Fruit fly (Drosophila melanogaster) whole organism, embryonic: Measurements from ENCODE around the gene Shc.

Source experiments
- Antp ChIP-seq: fragments of 200-800 bp; sonication (Bioruptor generic); optimal IDR thresholded peaks from 3 replicates; lab custom pipeline; 2016; ENCODE audit warnings: missing biosample characterization, missing genetic modification characterization
- CG10565 ChIP-seq: fragments of 200-800 bp; sonication (Bioruptor generic); optimal IDR thresholded peaks from 3 replicates; lab custom pipeline; 2016; ENCODE audit warnings: missing biosample characterization, mild to moderate bottlenecking, missing genetic modification characterization
- CG11456 ChIP-seq: fragments of 200-800 bp; sonication (Bioruptor generic); IDR thresholded peaks from 3 replicates; pipeline ENCODE4 v1.3.6; 2022; ENCODE audit warnings: missing biosample characterization, missing genetic modification characterization
- CG12155 ChIP-seq: fragments of 200-800 bp; sonication (Bioruptor generic); optimal IDR thresholded peaks from 3 replicates; lab custom pipeline; 2016; ENCODE audit warnings: missing biosample characterization, missing genetic modification characterization
- CG12219 ChIP-seq: fragments of 200-800 bp; sonication (Bioruptor generic); optimal IDR thresholded peaks from 3 replicates; lab custom pipeline; 2018; ENCODE audit warnings: missing biosample characterization, mild to moderate bottlenecking, missing genetic modification characterization
- CG12769 ChIP-seq: fragments of 200-800 bp; sonication (Bioruptor generic); optimal IDR thresholded peaks from 2 replicates; lab custom pipeline; 2019; ENCODE audit warnings: missing biosample characterization, mild to moderate bottlenecking, missing genetic modification characterization, moderate library complexity
- CG13775 ChIP-seq: fragments of 200-800 bp; sonication (Bioruptor generic); optimal IDR thresholded peaks from 3 replicates; lab custom pipeline; 2017; ENCODE audit warnings: missing biosample characterization, mild to moderate bottlenecking, missing genetic modification characterization
- CG14860 ChIP-seq: fragments of 200-800 bp; sonication (Bioruptor generic); IDR thresholded peaks from 3 replicates; pipeline ENCODE4 v1.3.6; 2022; ENCODE audit warnings: missing biosample characterization, missing genetic modification characterization; ENCODE audit not compliant: partially characterized antibody
- CG15269 ChIP-seq: fragments of 200-800 bp; sonication (Bioruptor generic); optimal IDR thresholded peaks from 2 replicates; lab custom pipeline; 2018; ENCODE audit warnings: missing biosample characterization, mild to moderate bottlenecking, missing genetic modification characterization, moderate library complexity
- CG15514 ChIP-seq: fragments of 200-800 bp; sonication (Bioruptor generic); optimal IDR thresholded peaks from 3 replicates; lab custom pipeline; 2017; ENCODE audit warnings: missing biosample characterization, missing genetic modification characterization, mild to moderate bottlenecking, moderate library complexity, missing genetic modification reagents
- CG1647 ChIP-seq: fragments of 200-800 bp; sonication (Bioruptor generic); optimal IDR thresholded peaks from 3 replicates; lab custom pipeline; 2016; ENCODE audit warnings: missing biosample characterization, missing genetic modification characterization
- CG17328 ChIP-seq: fragments of 200-800 bp; sonication (Bioruptor generic); IDR thresholded peaks from 2 replicates; pipeline ENCODE4 v1.3.6; 2022; ENCODE audit warnings: missing biosample characterization, missing genetic modification characterization
- CG17802 ChIP-seq: fragments of 200-800 bp; sonication (Bioruptor generic); optimal IDR thresholded peaks from 2 replicates; lab custom pipeline; 2018; ENCODE audit warnings: missing biosample characterization, mild to moderate bottlenecking, missing genetic modification characterization, moderate library complexity
- CG2712 ChIP-seq: fragments of 200-800 bp; optimal IDR thresholded peaks from 3 replicates; lab custom pipeline; 2019; ENCODE audit warnings: missing biosample characterization, mild to moderate bottlenecking, missing genetic modification characterization, moderate library complexity
- CG2889 ChIP-seq: fragments of 200-800 bp; sonication (Bioruptor generic); IDR thresholded peaks from 3 replicates; pipeline ENCODE4 v1.3.6; 2022; ENCODE audit warnings: missing biosample characterization, missing genetic modification characterization
- CG33213 ChIP-seq: fragments of 200-800 bp; sonication (Bioruptor generic); optimal IDR thresholded peaks from 3 replicates; lab custom pipeline; 2016; ENCODE audit warnings: missing biosample characterization, missing genetic modification characterization
- CG3847 ChIP-seq: fragments of 200-800 bp; sonication (Bioruptor generic); IDR thresholded peaks from 2 replicates; pipeline ENCODE4 v1.3.6; 2022; ENCODE audit warnings: missing biosample characterization, missing genetic modification characterization
- CG3995 ChIP-seq: fragments of 200-800 bp; sonication (Bioruptor generic); optimal IDR thresholded peaks from 3 replicates; lab custom pipeline; 2016; ENCODE audit warnings: missing biosample characterization, missing genetic modification characterization
- CG43689 ChIP-seq: fragments of 200-800 bp; sonication (Bioruptor generic); IDR thresholded peaks from 2 replicates; pipeline ENCODE4 v1.3.6; 2022; ENCODE audit warnings: missing biosample characterization, missing genetic modification characterization
- CG6689 ChIP-seq: fragments of 200-800 bp; sonication (Bioruptor generic); IDR thresholded peaks from 2 replicates; pipeline ENCODE4 v1.3.6; 2022; ENCODE audit warnings: missing biosample characterization, missing genetic modification characterization
- CG7372 ChIP-seq: fragments of 200-800 bp; sonication (Bioruptor generic); IDR thresholded peaks from 2 replicates; pipeline ENCODE4 v1.3.6; 2022; ENCODE audit warnings: missing biosample characterization, missing genetic modification characterization
- CG7839 ChIP-seq: fragments of 200-800 bp; sonication (Bioruptor generic); optimal IDR thresholded peaks from 3 replicates; lab custom pipeline; 2018; ENCODE audit warnings: missing biosample characterization, mild to moderate bottlenecking, missing genetic modification characterization, moderate library complexity
- CG9797 ChIP-seq: fragments of 200-800 bp; sonication (Bioruptor generic); optimal IDR thresholded peaks from 3 replicates; lab custom pipeline; 2018; ENCODE audit warnings: missing biosample characterization, mild to moderate bottlenecking, missing genetic modification characterization
- Dek ChIP-seq: fragments of 200-800 bp; sonication (Bioruptor generic); optimal IDR thresholded peaks from 3 replicates; lab custom pipeline; 2019; ENCODE audit warnings: missing biosample characterization, mild to moderate bottlenecking, missing genetic modification characterization, moderate library complexity
- Dip2 ChIP-seq: fragments of 200-800 bp; sonication (Bioruptor generic); IDR thresholded peaks from 2 replicates; pipeline ENCODE4 v1.3.6; 2022; ENCODE audit warnings: missing biosample characterization, missing genetic modification characterization
- E2f2 ChIP-seq: fragments of 200-800 bp; sonication (Bioruptor generic); IDR thresholded peaks from 2 replicates; pipeline ENCODE4 v1.3.6; 2022; ENCODE audit warnings: missing biosample characterization, missing genetic modification characterization
- Fer2 ChIP-seq: fragments of 200-800 bp; sonication (Bioruptor generic); optimal IDR thresholded peaks from 2 replicates; lab custom pipeline; 2018; ENCODE audit warnings: missing biosample characterization, mild to moderate bottlenecking, missing genetic modification characterization, moderate library complexity
- H15 ChIP-seq: fragments of 200-800 bp; sonication (Bioruptor generic); IDR thresholded peaks from 3 replicates; pipeline ENCODE4 v1.3.6; 2022; ENCODE audit warnings: missing biosample characterization, missing genetic modification characterization
- HLH4C ChIP-seq: fragments of 200-800 bp; sonication (Bioruptor generic); IDR thresholded peaks from 3 replicates; pipeline ENCODE4 v1.3.6; 2022; ENCODE audit warnings: missing biosample characterization, missing genetic modification characterization; ENCODE audit not compliant: partially characterized antibody
- Hey ChIP-seq: fragments of 200-800 bp; sonication (Bioruptor generic); optimal IDR thresholded peaks from 3 replicates; lab custom pipeline; 2018; ENCODE audit warnings: missing biosample characterization, mild to moderate bottlenecking, missing genetic modification characterization
- Hr39 ChIP-seq: fragments of >200 bp; optimal IDR thresholded peaks from 2 replicates; lab custom pipeline; 2017
- Lpt ChIP-seq: fragments of >200 bp; optimal IDR thresholded peaks from 2 replicates; lab custom pipeline; 2018; ENCODE audit warnings: missing biosample characterization, missing genetic modification characterization
- MESR4 ChIP-seq: fragments of 200-800 bp; sonication (Bioruptor generic); optimal IDR thresholded peaks from 2 replicates; lab custom pipeline; 2018; ENCODE audit warnings: missing biosample characterization, mild to moderate bottlenecking, missing genetic modification characterization, moderate library complexity
- Mad ChIP-seq: fragments of 200-800 bp; sonication (Bioruptor generic); optimal IDR thresholded peaks from 2 replicates; lab custom pipeline; 2016; ENCODE audit warnings: missing biosample characterization, missing genetic modification characterization
- Med ChIP-seq: fragments of 200-800 bp; sonication (Bioruptor generic); peaks from one replicate; lab custom pipeline; 2016; ENCODE audit warnings: missing biosample characterization, missing genetic modification characterization, mild to moderate bottlenecking, inconsistent platforms, moderate library complexity
- Mes4 ChIP-seq: fragments of 200-800 bp; sonication (Bioruptor generic); optimal IDR thresholded peaks from 2 replicates; lab custom pipeline; 2016; ENCODE audit warnings: missing biosample characterization, missing genetic modification characterization
- NC2α ChIP-seq: fragments of 200-800 bp; sonication (Bioruptor generic); optimal IDR thresholded peaks from 2 replicates; lab custom pipeline; 2016; ENCODE audit warnings: missing biosample characterization, missing genetic modification characterization
- Opbp ChIP-seq: fragments of 200-800 bp; sonication (Bioruptor generic); IDR thresholded peaks from 3 replicates; pipeline ENCODE4 v1.3.6; 2022; ENCODE audit warnings: missing biosample characterization, missing genetic modification characterization; ENCODE audit not compliant: partially characterized antibody
- PHDP ChIP-seq: fragments of 200-800 bp; sonication (Bioruptor generic); optimal IDR thresholded peaks from 3 replicates; lab custom pipeline; 2018; ENCODE audit warnings: missing biosample characterization, mild to moderate bottlenecking, missing genetic modification characterization, moderate library complexity
- al ChIP-seq: fragments of 200-800 bp; sonication (Bioruptor generic); IDR thresholded peaks from 2 replicates; pipeline ENCODE4 v1.3.6; 2022; ENCODE audit warnings: missing biosample characterization, missing genetic modification characterization
- ash1 ChIP-seq: fragments of 200-800 bp; sonication (Bioruptor generic); optimal IDR thresholded peaks from 2 replicates; lab custom pipeline; 2018; ENCODE audit warnings: missing biosample characterization, mild to moderate bottlenecking, missing genetic modification characterization
- ci ChIP-seq: fragments of 200-800 bp; sonication (Bioruptor generic); IDR thresholded peaks from 3 replicates; pipeline ENCODE4 v1.3.6; 2022; ENCODE audit warnings: missing biosample characterization, missing genetic modification characterization
- ems ChIP-seq: fragments of 200-800 bp; sonication (Bioruptor generic); optimal IDR thresholded peaks from 3 replicates; lab custom pipeline; 2016; ENCODE audit warnings: missing biosample characterization, missing genetic modification characterization
- esg ChIP-seq: fragments of 200-800 bp; sonication (Bioruptor generic); conservative IDR thresholded peaks from 2 replicates; pipeline ENCODE4 v1.3.6; 2022; ENCODE audit warnings: missing biosample characterization, missing genetic modification characterization
- ewg ChIP-seq: fragments of 200-800 bp; sonication (Bioruptor generic); optimal IDR thresholded peaks from 3 replicates; lab custom pipeline; 2017; ENCODE audit warnings: mild to moderate bottlenecking, missing biosample characterization, missing genetic modification reagents, missing genetic modification characterization
- gsb-n ChIP-seq: fragments of 200-800 bp; sonication (Bioruptor generic); optimal IDR thresholded peaks from 3 replicates; lab custom pipeline; 2018; ENCODE audit warnings: missing biosample characterization, mild to moderate bottlenecking, missing genetic modification characterization
- sc ChIP-seq, 3 experiments: fragments of >200 bp in 2 of 3; fragments of 200-800 bp in 1 of 3; sonication (Bioruptor generic) in 1 of 3; optimal IDR thresholded peaks; 2 replicates in 2 of 3; 3 replicates in 1 of 3; lab custom pipeline; 2017; ENCODE audit warnings: mild to moderate bottlenecking in 1 of 3, missing biosample characterization in 1 of 3, missing genetic modification characterization in 1 of 3, missing genetic modification reagents in 1 of 3
- slou ChIP-seq: fragments of 200-800 bp; sonication (Bioruptor generic); optimal IDR thresholded peaks from 3 replicates; lab custom pipeline; 2016; ENCODE audit warnings: missing biosample characterization, missing genetic modification characterization
- slp2 ChIP-seq: fragments of 200-800 bp; sonication (Bioruptor generic); optimal IDR thresholded peaks from 2 replicates; lab custom pipeline; 2016; ENCODE audit warnings: missing biosample characterization, missing genetic modification characterization
- stwl ChIP-seq: fragments of 200-800 bp; sonication (Bioruptor generic); optimal IDR thresholded peaks from 3 replicates; lab custom pipeline; 2018; ENCODE audit warnings: missing biosample characterization, mild to moderate bottlenecking, missing genetic modification characterization, moderate library complexity

The Shc gene

DNA sequence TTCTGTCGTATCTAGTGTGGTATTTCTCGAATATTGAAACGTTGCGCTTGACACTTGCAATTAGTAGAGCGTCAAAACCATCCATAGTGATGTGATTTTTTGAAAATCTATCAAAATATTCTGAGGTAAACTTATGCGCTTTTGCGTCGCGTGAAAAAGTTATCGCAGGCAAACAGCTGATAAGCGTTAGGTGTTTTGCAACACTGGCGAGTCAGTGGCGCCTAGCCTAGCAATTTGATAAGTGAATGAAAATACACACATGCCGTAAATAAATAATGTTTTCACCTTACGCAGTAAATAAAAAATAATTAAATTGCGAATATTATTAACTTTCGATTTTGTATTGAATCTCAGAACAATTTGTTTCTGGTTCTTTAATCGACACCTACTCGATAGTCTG is 8.5 kb downstream of the Shc start, which contains the start of gene CG42526 (continued):
- TF ChIP-seq CG2889 (GFP tag; lab: Robert Waterston, UW) (0 out of 3 replicates have a peak, but pooled peaks have one; percentile 16), slou (GFP tag; lab: Kevin White, UChicago) (peak; percentile 6), CG3995 (GFP tag; lab: Kevin White, UChicago) (peak; percentile 21), sc (optimal IDR thresholded peaks at IDR 0.05; lab: Kevin White, UChicago) (no peak), sc (GFP tag; optimal IDR thresholded peaks at IDR 0.05; lab: Kevin White, UChicago) (no peak), CG10565 (GFP tag; lab: Kevin White, UChicago) (no peak), CG13775 (GFP tag; lab: Kevin White, UChicago) (peak; percentile 1), CG6689 (GFP tag; lab: Robert Waterston, UW) (no peak; the same call in 1 of the 2 replicates), HLH4C (GFP tag; lab: Robert Waterston, UW) (peak; percentile 25; the same call in 1 of the 3 replicates), CG1647 (GFP tag; lab: Kevin White, UChicago) (peak; percentile 7), CG17328 (peak; percentile 46; the same call in 1 of the 2 replicates), CG12155 (GFP tag; lab: Kevin White, UChicago) (peak; percentile 58), CG9797 (GFP tag; lab: Kevin White, UChicago) (peak; percentile 18), CG43689 (GFP tag; lab: Robert Waterston, UW) (0 out of 2 replicates have a peak, but pooled peaks have one; percentile 10), CG17802 (tag; lab: Kevin White, UChicago) (no peak), Mes4 (GFP tag; lab: Kevin White, UChicago) (peak; percentile 27), esg (GFP tag; lab: Robert Waterston, UW) (peak; percentile 34; the same call in 1 of the 2 replicates), al (GFP tag; lab: Robert Waterston, UW) (no peak), CG15269 (tag; lab: Kevin White, UChicago) (peak; percentile 48), ash1 (no peak), stwl (tag; lab: Kevin White, UChicago) (peak; percentile 75), Med (GFP tag; lab: Kevin White, UChicago) (peak; percentile 96), Lpt (no peak), E2f2 (GFP tag; lab: Robert Waterston, UW) (peak; percentile 84), ewg (GFP tag; lab: Kevin White, UChicago) (peak; percentile 19), Opbp (GFP tag; lab: Robert Waterston, UW) (0 out of 3 replicates have a peak, but pooled peaks have one; percentile 47), ems (GFP tag; lab: Kevin White, UChicago) (peak; percentile 26), CG7839 (no peak), CG3847 (peak; percentile 14; the same call in 1 of the 2 replicates), PHDP (tag; lab: Kevin White, UChicago) (peak; percentile 36), Hr39 (lab: Kevin White, UChicago) (no peak), Antp (GFP tag; lab: Kevin White, UChicago) (peak; percentile 50), Mad (peak; percentile 17), CG7372 (no peak), CG11456 (0 out of 3 replicates have a peak, but pooled peaks have one; percentile 47), MESR4 (GFP tag; lab: Kevin White, UChicago) (peak; percentile 22), Fer2 (tag; lab: Kevin White, UChicago) (no peak), CG2712 (tag; lab: Kevin White, UChicago) (peak; percentile 23), CG15514 (GFP tag; lab: Kevin White, UChicago) (peak; percentile 82), CG14860 (GFP tag; lab: Robert Waterston, UW) (no peak), Hey (no peak), CG12769 (tag; lab: Kevin White, UChicago) (peak; percentile 56), gsb-n (tag; lab: Kevin White, UChicago) (peak; percentile 27), Dek (tag; lab: Kevin White, UChicago) (no peak), ci (GFP tag; lab: Robert Waterston, UW) (peak; percentile 70), CG12219 (no peak), NC2α (GFP tag; lab: Kevin White, UChicago) (no peak), CG33213 (peak; percentile 12), H15 (no peak), slp2 (GFP tag; lab: Kevin White, UChicago) (no peak), Dip2 (GFP tag; lab: Robert Waterston, UW) (no peak)
